Fruit fly (Drosophila melanogaster) whole organism, embryonic: ENCODE measurements around the gene spn-B.

Experiments
- CG10565 ChIP-seq: fragments of 200-800 bp; sonication (Bioruptor generic); optimal IDR thresholded peaks from 3 replicates; lab custom pipeline; 2016; ENCODE audit warnings: missing biosample characterization, mild to moderate bottlenecking, missing genetic modification characterization
- CG12299 ChIP-seq: fragments of 200-800 bp; sonication (Bioruptor generic); optimal IDR thresholded peaks from 2 replicates; lab custom pipeline; 2018; ENCODE audit warnings: missing biosample characterization, mild to moderate bottlenecking, missing genetic modification characterization
- CG12769 ChIP-seq: fragments of 200-800 bp; sonication (Bioruptor generic); optimal IDR thresholded peaks from 2 replicates; lab custom pipeline; 2019; ENCODE audit warnings: missing biosample characterization, mild to moderate bottlenecking, missing genetic modification characterization, moderate library complexity
- CG15479 ChIP-seq: fragments of 200-800 bp; sonication (Bioruptor generic); optimal IDR thresholded peaks from 3 replicates; lab custom pipeline; 2019; ENCODE audit warnings: missing biosample characterization, mild to moderate bottlenecking, missing genetic modification characterization, moderate library complexity
- CG1602 ChIP-seq: fragments of 200-800 bp; sonication (Bioruptor generic); optimal IDR thresholded peaks from 3 replicates; lab custom pipeline; 2016; ENCODE audit warnings: missing biosample characterization, missing genetic modification characterization
- CG4820 ChIP-seq: fragments of 200-800 bp; sonication (Bioruptor generic); optimal IDR thresholded peaks from 3 replicates; lab custom pipeline; 2016; ENCODE audit warnings: missing biosample characterization, missing genetic modification characterization
- CG5953 ChIP-seq: fragments of 200-800 bp; sonication (Bioruptor generic); IDR thresholded peaks from 2 replicates; pipeline ENCODE4 v1.3.6; 2022; ENCODE audit warnings: missing biosample characterization, missing genetic modification characterization
- CG6272 ChIP-seq: fragments of 200-800 bp; sonication (Bioruptor generic); IDR thresholded peaks from 2 replicates; pipeline ENCODE4 v1.3.6; 2022; ENCODE audit warnings: missing biosample characterization, missing genetic modification characterization
- CG6654 ChIP-seq: fragments of 200-800 bp; sonication (Bioruptor generic); optimal IDR thresholded peaks from 2 replicates; lab custom pipeline; 2017; ENCODE audit warnings: missing biosample characterization, mild to moderate bottlenecking, missing genetic modification characterization
- CG7786 ChIP-seq: fragments of 200-800 bp; sonication (Bioruptor generic); optimal IDR thresholded peaks from 2 replicates; lab custom pipeline; 2016; ENCODE audit warnings: missing biosample characterization, missing genetic modification characterization
- CG8089 ChIP-seq: fragments of 200-800 bp; sonication (Bioruptor generic); optimal IDR thresholded peaks from 3 replicates; lab custom pipeline; 2016; ENCODE audit warnings: missing biosample characterization, missing genetic modification characterization
- CG9876 ChIP-seq: fragments of 200-800 bp; sonication (Bioruptor generic); optimal IDR thresholded peaks from 2 replicates; lab custom pipeline; 2016; ENCODE audit warnings: missing biosample characterization, missing genetic modification characterization
- Doc3 ChIP-seq: fragments of 200-800 bp; sonication (Bioruptor generic); IDR thresholded peaks from 3 replicates; pipeline ENCODE4 v1.3.6; 2022; ENCODE audit warnings: missing biosample characterization, missing genetic modification characterization; ENCODE audit not compliant: partially characterized antibody
- Hey ChIP-seq: fragments of 200-800 bp; sonication (Bioruptor generic); optimal IDR thresholded peaks from 3 replicates; lab custom pipeline; 2018; ENCODE audit warnings: missing biosample characterization, mild to moderate bottlenecking, missing genetic modification characterization
- Hr39 ChIP-seq: fragments of >200 bp; optimal IDR thresholded peaks from 2 replicates; lab custom pipeline; 2017
- Kr ChIP-seq: fragments of 200-800 bp; sonication (Bioruptor generic); optimal IDR thresholded peaks from 2 replicates; lab custom pipeline; 2017; ENCODE audit warnings: missing biosample characterization, mild to moderate bottlenecking, missing genetic modification characterization
- Max ChIP-seq: fragments of 200-800 bp; sonication (Bioruptor generic); optimal IDR thresholded peaks from 2 replicates; lab custom pipeline; 2016; ENCODE audit warnings: missing biosample characterization, mild to moderate bottlenecking, missing genetic modification characterization
- Med ChIP-seq: fragments of 200-800 bp; sonication (Bioruptor generic); peaks from one replicate; lab custom pipeline; 2016; ENCODE audit warnings: missing biosample characterization, missing genetic modification characterization, mild to moderate bottlenecking, inconsistent platforms, moderate library complexity
- Meics ChIP-seq: fragments of 200-800 bp; sonication (Bioruptor generic); optimal IDR thresholded peaks from 2 replicates; lab custom pipeline; 2017; ENCODE audit warnings: missing biosample characterization, mild to moderate bottlenecking, missing genetic modification characterization
- Mes4 ChIP-seq: fragments of 200-800 bp; sonication (Bioruptor generic); optimal IDR thresholded peaks from 2 replicates; lab custom pipeline; 2016; ENCODE audit warnings: missing biosample characterization, missing genetic modification characterization
- Nf-YB ChIP-seq: fragments of 200-800 bp; sonication (Bioruptor generic); optimal IDR thresholded peaks from 3 replicates; lab custom pipeline; 2019; ENCODE audit warnings: missing biosample characterization, mild to moderate bottlenecking, missing genetic modification characterization, moderate library complexity
- Scr ChIP-seq: fragments of 200-800 bp; sonication (Bioruptor generic); IDR thresholded peaks from 2 replicates; pipeline ENCODE4 v1.3.6; 2022; ENCODE audit warnings: missing biosample characterization, missing genetic modification characterization; ENCODE audit not compliant: partially characterized antibody
- Side ChIP-seq: fragments of 200-800 bp; sonication (Bioruptor generic); optimal IDR thresholded peaks from 2 replicates; lab custom pipeline; 2016; ENCODE audit warnings: missing biosample characterization, missing genetic modification characterization
- Sox100B ChIP-seq: fragments of 200-800 bp; sonication (Bioruptor generic); optimal IDR thresholded peaks from 3 replicates; lab custom pipeline; 2018; ENCODE audit warnings: missing biosample characterization, mild to moderate bottlenecking, missing genetic modification characterization
- ac ChIP-seq: fragments of 200-800 bp; sonication (Bioruptor generic); optimal IDR thresholded peaks from 3 replicates; lab custom pipeline; 2017; ENCODE audit warnings: missing biosample characterization, mild to moderate bottlenecking, missing genetic modification characterization
- aop ChIP-seq: fragments of 200-800 bp; sonication (Bioruptor generic); IDR thresholded peaks from 2 replicates; pipeline ENCODE4 v1.3.6; 2022; ENCODE audit warnings: missing biosample characterization, missing genetic modification characterization
- ap ChIP-seq: fragments of 200-800 bp; sonication (Bioruptor generic); IDR thresholded peaks from 2 replicates; pipeline ENCODE4 v1.3.6; 2022; ENCODE audit warnings: missing biosample characterization, missing genetic modification characterization
- ash1 ChIP-seq: fragments of 200-800 bp; sonication (Bioruptor generic); optimal IDR thresholded peaks from 2 replicates; lab custom pipeline; 2018; ENCODE audit warnings: missing biosample characterization, mild to moderate bottlenecking, missing genetic modification characterization
- ato ChIP-seq: fragments of 200-800 bp; sonication (Bioruptor generic); IDR thresholded peaks from 2 replicates; pipeline ENCODE4 v1.3.6; 2022; ENCODE audit warnings: missing biosample characterization, missing genetic modification characterization; ENCODE audit not compliant: partially characterized antibody
- bbx ChIP-seq: fragments of 200-800 bp; sonication (Bioruptor generic); IDR thresholded peaks from 2 replicates; pipeline ENCODE4 v1.3.6; 2022; ENCODE audit warnings: missing biosample characterization, missing genetic modification characterization; ENCODE audit not compliant: partially characterized antibody
- bigmax ChIP-seq: fragments of 200-800 bp; sonication (Bioruptor generic); optimal IDR thresholded peaks from 2 replicates; lab custom pipeline; 2018; ENCODE audit warnings: missing biosample characterization, mild to moderate bottlenecking, missing genetic modification characterization
- bowl ChIP-seq: fragments of 200-800 bp; sonication (Bioruptor generic); IDR thresholded peaks from 2 replicates; pipeline ENCODE4 v1.3.6; 2022; ENCODE audit warnings: missing biosample characterization, missing genetic modification characterization
- chinmo ChIP-seq: fragments of 200-800 bp; sonication (Bioruptor generic); IDR thresholded peaks from 4 replicates; pipeline ENCODE4 v1.3.6; 2022; ENCODE audit warnings: missing biosample characterization, missing genetic modification characterization; ENCODE audit not compliant: partially characterized antibody
- chn ChIP-seq: fragments of 200-800 bp; sonication (Bioruptor generic); optimal IDR thresholded peaks from 2 replicates; lab custom pipeline; 2016; ENCODE audit warnings: missing biosample characterization, missing genetic modification characterization
- danr ChIP-seq: fragments of 200-800 bp; sonication (Bioruptor generic); IDR thresholded peaks from 2 replicates; pipeline ENCODE4 v1.3.6; 2022; ENCODE audit warnings: missing biosample characterization, missing genetic modification characterization
- dati ChIP-seq: fragments of 200-800 bp; sonication (Bioruptor generic); IDR thresholded peaks from 2 replicates; pipeline ENCODE4 v1.3.6; 2022; ENCODE audit warnings: missing biosample characterization, missing genetic modification characterization
- disco-r ChIP-seq: fragments of 200-800 bp; sonication (Bioruptor generic); optimal IDR thresholded peaks from 2 replicates; lab custom pipeline; 2016; ENCODE audit warnings: missing biosample characterization, missing genetic modification characterization
- en ChIP-seq: fragments of 200-800 bp; sonication (Bioruptor generic); optimal IDR thresholded peaks from 2 replicates; lab custom pipeline; 2016; ENCODE audit warnings: missing biosample characterization, missing genetic modification characterization
- esg ChIP-seq: fragments of 200-800 bp; sonication (Bioruptor generic); conservative IDR thresholded peaks from 2 replicates; pipeline ENCODE4 v1.3.6; 2022; ENCODE audit warnings: missing biosample characterization, missing genetic modification characterization
- eve ChIP-seq, 2 experiments: fragments of >200 bp; optimal IDR thresholded peaks; 2 replicates each; lab custom pipeline; 2017; ENCODE audit warnings: missing biosample characterization in 2 of 2, missing genetic modification characterization in 2 of 2
- exex ChIP-seq: fragments of 200-800 bp; sonication (Bioruptor generic); optimal IDR thresholded peaks from 4 replicates; lab custom pipeline; 2018; ENCODE audit warnings: missing biosample characterization, mild to moderate bottlenecking, missing genetic modification characterization, moderate library complexity
- gsb ChIP-seq: fragments of 200-800 bp; sonication (Bioruptor generic); IDR thresholded peaks from 2 replicates; pipeline ENCODE4 v1.3.6; 2022; ENCODE audit warnings: missing biosample characterization, missing genetic modification characterization
- ham ChIP-seq: fragments of 200-800 bp; sonication (Bioruptor generic); IDR thresholded peaks from 2 replicates; pipeline ENCODE4 v1.3.6; 2022; ENCODE audit warnings: missing biosample characterization, missing genetic modification characterization
- odd ChIP-seq: fragments of 200-800 bp; sonication (Bioruptor generic); optimal IDR thresholded peaks from 2 replicates; lab custom pipeline; 2017; ENCODE audit warnings: missing biosample characterization, mild to moderate bottlenecking, missing genetic modification characterization
- pan ChIP-seq, 4 experiments: fragments of >200 bp in 3 of 4; fragments of 200-800 bp in 1 of 4; sonication (Bioruptor generic) in 1 of 4; optimal IDR thresholded peaks in 3 of 4; IDR thresholded peaks in 1 of 4; 2 replicates each; pipeline versions ENCODE4 v1.3.6 to Lab custom; 2017 to 2022; ENCODE audit warnings: missing biosample characterization in 2 of 4, missing genetic modification characterization in 2 of 4, mixed read lengths in 1 of 4
- peb ChIP-seq: fragments of 200-800 bp; sonication (Bioruptor generic); IDR thresholded peaks from 2 replicates; pipeline ENCODE4 v1.3.6; 2022; ENCODE audit warnings: missing biosample characterization, missing genetic modification characterization
- salm ChIP-seq: fragments of 200-800 bp; sonication (Bioruptor generic); optimal IDR thresholded peaks from 2 replicates; lab custom pipeline; 2018; ENCODE audit warnings: missing biosample characterization, mild to moderate bottlenecking, missing genetic modification characterization
- seq ChIP-seq: fragments of 200-800 bp; sonication (Bioruptor generic); IDR thresholded peaks from 2 replicates; pipeline ENCODE4 v1.3.6; 2022; ENCODE audit warnings: missing biosample characterization, missing genetic modification characterization
- sug ChIP-seq: fragments of 200-800 bp; optimal IDR thresholded peaks from 2 replicates; lab custom pipeline; 2019; ENCODE audit warnings: missing biosample characterization, mild to moderate bottlenecking, missing genetic modification characterization, moderate library complexity
- tio ChIP-seq: fragments of 200-800 bp; sonication (Bioruptor generic); optimal IDR thresholded peaks from 2 replicates; lab custom pipeline; 2017; ENCODE audit warnings: missing biosample characterization, missing genetic modification characterization, inconsistent platforms

The spn-B gene

DNA sequence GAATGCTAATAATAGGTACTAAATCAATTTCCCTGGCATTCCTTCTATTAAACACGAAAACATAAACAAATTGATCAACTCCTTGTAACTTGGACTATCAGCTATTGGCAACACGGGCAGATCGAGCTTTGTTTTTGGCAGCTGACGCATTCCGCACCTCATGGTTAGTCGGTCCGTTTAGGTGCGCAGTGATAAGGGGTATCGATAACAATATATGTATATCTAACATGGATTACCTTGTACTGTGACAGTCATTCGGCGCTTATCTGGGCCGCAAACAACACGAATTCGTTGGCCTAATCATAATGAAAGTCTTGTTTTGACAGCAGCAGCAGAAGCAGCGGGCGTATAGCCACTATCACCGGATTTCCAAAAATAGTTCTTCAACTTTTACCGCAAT is 39.9 kb upstream of the spn-B start (continued):
- TF ChIP-seq CG15479 = no peak
- no peak for TF ChIP-seq peb (GFP tag; lab: Robert Waterston, UW)
- peak; percentile 38 for TF ChIP-seq Med (GFP tag; lab: Kevin White, UChicago)
- TF ChIP-seq chn = no peak
- no peak for TF ChIP-seq CG10565
- TF ChIP-seq Scr (GFP tag; lab: Robert Waterston, UW) = no peak
- 0 out of 4 replicates have a peak, but pooled peaks have one; percentile 4 for TF ChIP-seq chinmo
- no peak for TF ChIP-seq Nf-YB (GFP tag; lab: Kevin White, UChicago)
- TF ChIP-seq CG6654 (GFP tag; lab: Kevin White, UChicago) = no peak
- TF ChIP-seq odd (GFP tag; lab: Kevin White, UChicago) = no peak
- no peak for TF ChIP-seq Sox100B (GFP tag; lab: Kevin White, UChicago)
- no peak for TF ChIP-seq Kr (GFP tag; lab: Kevin White, UChicago)
- no peak for TF ChIP-seq Meics (GFP tag; lab: Kevin White, UChicago)
- no peak for TF ChIP-seq pan (optimal IDR thresholded peaks at IDR 0.05; lab: Kevin White, UChicago)
- peak in 1 of 2 experiments; percentile 25 for TF ChIP-seq pan (GFP tag; optimal IDR thresholded peaks at IDR 0.05 in 1 of 2, IDR thresholded peaks at IDR 0.05 in 1 of 2)
- no peak for TF ChIP-seq CG6272 (GFP tag; lab: Robert Waterston, UW)
- no peak for TF ChIP-seq gsb
- no peak for TF ChIP-seq CG8089 (GFP tag; lab: Kevin White, UChicago)
- no peak for TF ChIP-seq tio (GFP tag; lab: Kevin White, UChicago)
- TF ChIP-seq ash1 (GFP tag; lab: Kevin White, UChicago) = no peak
- TF ChIP-seq ato (GFP tag; lab: Robert Waterston, UW) = no peak
- peak; percentile 80 for TF ChIP-seq exex
- TF ChIP-seq Hey = peak; percentile 78
- 0 out of 2 replicates have a peak, but pooled peaks have one; percentile 14 for TF ChIP-seq CG5953
- no peak for TF ChIP-seq ham
- no peak for TF ChIP-seq ap (GFP tag; lab: Robert Waterston, UW)
- TF ChIP-seq sug (tag; lab: Kevin White, UChicago) = peak; percentile 42
- no peak for TF ChIP-seq en

DNA sequence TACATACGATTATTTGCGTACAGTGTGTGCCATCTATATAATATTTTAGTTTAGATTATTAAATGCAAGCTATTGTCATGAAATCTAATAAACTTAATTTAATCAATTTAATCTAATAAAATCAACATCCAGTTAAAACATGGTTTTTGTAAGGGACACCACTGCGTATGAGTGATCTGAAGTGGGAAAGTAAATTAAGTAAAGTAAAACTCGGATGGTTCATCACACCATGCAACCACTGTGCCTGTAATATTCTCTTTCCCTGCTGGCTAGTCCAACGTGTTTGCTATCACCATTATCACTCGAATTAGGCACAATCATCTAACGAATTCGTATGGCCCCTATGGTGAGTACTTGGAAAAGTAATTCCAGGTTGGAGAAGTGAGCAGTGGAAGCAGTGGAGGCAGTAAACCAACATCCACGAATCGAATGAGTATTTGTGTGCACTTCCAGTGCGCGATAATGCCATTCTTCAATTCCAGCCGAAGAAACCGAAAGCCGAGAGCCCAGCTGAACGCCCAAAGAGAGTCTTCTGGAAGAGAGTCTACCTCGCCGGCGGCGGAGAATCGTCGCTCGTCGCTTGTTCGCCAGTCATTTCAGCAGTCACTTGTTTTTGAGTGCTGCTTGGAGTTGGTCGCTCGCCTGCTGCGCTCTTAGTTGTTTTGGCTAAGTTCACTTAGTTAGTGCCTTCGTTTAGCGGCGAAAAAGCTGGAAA is 39.0 kb upstream of the spn-B start, which contains the start of gene red:
Gene red (plus strand): TSS at position 403 of the 715 bp plus-strand sequence.
- peak; percentile 79 for TF ChIP-seq Max (GFP tag; lab: Kevin White, UChicago)
- peak; percentile 66 for TF ChIP-seq esg
- TF ChIP-seq dati (GFP tag; lab: Robert Waterston, UW) = peak; percentile 49; the same call in 1 of the 2 replicates
- no peak for TF ChIP-seq bowl (GFP tag; lab: Robert Waterston, UW)
- TF ChIP-seq CG7786 (GFP tag; lab: Kevin White, UChicago) = peak; percentile 49
- no peak for TF ChIP-seq Doc3 (GFP tag; lab: Robert Waterston, UW)
- no peak for TF ChIP-seq Mes4 (GFP tag; lab: Kevin White, UChicago)
- no peak for TF ChIP-seq CG10565
- peak in 1 of 2 experiments; percentile 89 for TF ChIP-seq eve (GFP tag; optimal IDR thresholded peaks at IDR 0.05; lab: Kevin White, UChicago)
- peak; percentile 88 for TF ChIP-seq CG12769
- TF ChIP-seq Hr39 (lab: Kevin White, UChicago) = no peak
- TF ChIP-seq ac (GFP tag; lab: Kevin White, UChicago) = no peak
- TF ChIP-seq CG12299 = peak; percentile 47
- no peak for TF ChIP-seq Side (GFP tag; lab: Kevin White, UChicago)
- peak; percentile 46 for TF ChIP-seq tio (GFP tag; lab: Kevin White, UChicago)
- peak; percentile 58; the same call in 1 of the 2 replicates for TF ChIP-seq danr (GFP tag; lab: Robert Waterston, UW)
- TF ChIP-seq salm (tag; lab: Kevin White, UChicago) = peak; percentile 29
- peak; percentile 65 for TF ChIP-seq seq (GFP tag; lab: Robert Waterston, UW)
- TF ChIP-seq bigmax = no peak
- TF ChIP-seq disco-r (GFP tag; lab: Kevin White, UChicago) = peak; percentile 14
- TF ChIP-seq aop (GFP tag; lab: Robert Waterston, UW) = no peak
- TF ChIP-seq CG9876 (GFP tag; lab: Kevin White, UChicago) = peak; percentile 17
- peak; percentile 33 for TF ChIP-seq CG4820 (GFP tag; lab: Kevin White, UChicago)
- TF ChIP-seq Hey = peak; percentile 9
- TF ChIP-seq bbx = no peak
- peak; percentile 86 for TF ChIP-seq Med (GFP tag; lab: Kevin White, UChicago)
- TF ChIP-seq CG1602 (GFP tag; lab: Kevin White, UChicago) = peak; percentile 42
